Fruit fly (Drosophila melanogaster): ENCODE data around the gene PVRAP.

Gene PVRAP

DNA sequence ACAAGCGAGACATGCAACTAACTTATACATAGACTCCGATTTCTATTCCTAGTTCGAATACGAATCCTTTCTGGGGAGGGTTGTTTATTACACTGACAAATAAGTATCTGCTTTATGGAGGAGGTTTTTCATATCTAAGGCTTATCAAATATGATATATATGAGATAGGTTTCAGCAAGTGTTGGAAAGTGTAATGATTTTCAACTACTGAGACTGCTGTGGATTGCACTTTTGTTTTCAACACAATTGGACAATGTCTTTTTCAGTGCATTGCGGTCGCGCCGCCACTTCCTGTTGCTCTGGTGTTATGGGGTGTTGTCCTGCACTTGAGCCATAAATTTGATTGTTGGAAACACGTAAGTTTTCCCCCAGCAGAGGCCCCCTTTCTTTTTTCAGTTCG is 9.4 kb upstream of the PVRAP start (continued):
- no peak for TF ChIP-seq tio (GFP tag; optimal IDR thresholded peaks at IDR 0.05)
- peak; percentile 6 for TF ChIP-seq CG12769 (tag; optimal IDR thresholded peaks at IDR 0.05)
- TF ChIP-seq Six4 (GFP tag; optimal IDR thresholded peaks at IDR 0.05) = peak; percentile 52
- TF ChIP-seq CG7745 (tag; optimal IDR thresholded peaks at IDR 0.05) = no peak
- peak; percentile 14 for TF ChIP-seq PHDP (tag; optimal IDR thresholded peaks at IDR 0.05)
- TF ChIP-seq CG17328 (GFP tag; IDR thresholded peaks at IDR 0.05) = peak; percentile 63
- TF ChIP-seq CG10366 (GFP tag; IDR thresholded peaks at IDR 0.05) = 0 out of 2 replicates have a peak, but pooled peaks have one; percentile 12
- peak; percentile 62; the same call in 1 of the 2 replicates for TF ChIP-seq onecut (GFP tag; IDR thresholded peaks at IDR 0.05)
- peak; percentile 46 for TF ChIP-seq dmrt99B (tag; optimal IDR thresholded peaks at IDR 0.05)
- TF ChIP-seq CG4328 (GFP tag; optimal IDR thresholded peaks at IDR 0.05) = no peak
- TF ChIP-seq CG17359 (tag; optimal IDR thresholded peaks at IDR 0.05) = peak; percentile 33
- peak; percentile 40 for TF ChIP-seq CG13424 (tag; optimal IDR thresholded peaks at IDR 0.05)
- TF ChIP-seq chif (GFP tag; optimal IDR thresholded peaks at IDR 0.05) = peak; percentile 24 to 75
- no peak for TF ChIP-seq Aef1 (GFP tag; IDR thresholded peaks at IDR 0.05)
- TF ChIP-seq crc (GFP tag; optimal IDR thresholded peaks at IDR 0.05) = peak; percentile 12
- no peak for TF ChIP-seq pfk (GFP tag; optimal IDR thresholded peaks at IDR 0.05)
- no peak for TF ChIP-seq pb (GFP tag; optimal IDR thresholded peaks at IDR 0.05)
- no peak for TF ChIP-seq CG17912 (GFP tag; optimal IDR thresholded peaks at IDR 0.05)
- peak; percentile 22; the same call in 1 of the 2 replicates for TF ChIP-seq ssp (GFP tag; IDR thresholded peaks at IDR 0.05)
- TF ChIP-seq tap (tag; optimal IDR thresholded peaks at IDR 0.05) = peak; percentile 24
- peak; percentile 54; the same call in 1 of the 2 replicates for TF ChIP-seq CG4360 (GFP tag; IDR thresholded peaks at IDR 0.05)
- peak; percentile 25 for TF ChIP-seq gsb-n (tag; optimal IDR thresholded peaks at IDR 0.05)
- peak; percentile 0 for TF ChIP-seq CG8290 (GFP tag; optimal IDR thresholded peaks at IDR 0.05)
- no peak for TF ChIP-seq CG8290 (tag; optimal IDR thresholded peaks at IDR 0.05)
- peak; percentile 18 for TF ChIP-seq CG5180 (GFP tag; optimal IDR thresholded peaks at IDR 0.05)
- no peak for TF ChIP-seq Hr78 (GFP tag; optimal IDR thresholded peaks at IDR 0.05)
- TF ChIP-seq Optix (GFP tag; IDR thresholded peaks at IDR 0.05) = peak; percentile 68; the same call in 2 of the 3 replicates
- peak; percentile 27 for TF ChIP-seq Med (GFP tag)
- TF ChIP-seq CG4730 (GFP tag; IDR thresholded peaks at IDR 0.05) = 0 out of 2 replicates have a peak, but pooled peaks have one; percentile 17
- TF ChIP-seq CG6654 (GFP tag; optimal IDR thresholded peaks at IDR 0.05) = peak; percentile 18
- peak; percentile 83 for TF ChIP-seq CG2712 (tag; optimal IDR thresholded peaks at IDR 0.05)
- no peak for TF ChIP-seq sob (GFP tag; IDR thresholded peaks at IDR 0.05)
- TF ChIP-seq ftz-f1 (GFP tag; optimal IDR thresholded peaks at IDR 0.05) = no peak
- TF ChIP-seq chinmo (GFP tag; IDR thresholded peaks at IDR 0.05; ENCODE audit: partially characterized antibody) = no peak
- TF ChIP-seq Mad (GFP tag; optimal IDR thresholded peaks at IDR 0.05) = peak; percentile 7
- peak; percentile 30 for TF ChIP-seq ATbp (GFP tag; optimal IDR thresholded peaks at IDR 0.05)
- peak; percentile 37; the same call in 2 of the 3 replicates for TF ChIP-seq croc (GFP tag; conservative IDR thresholded peaks at IDR 0.05)
- TF ChIP-seq CG15269 (tag; optimal IDR thresholded peaks at IDR 0.05) = no peak
- peak; percentile 66 for TF ChIP-seq nerfin-1 (tag; optimal IDR thresholded peaks at IDR 0.05)
- no peak for TF ChIP-seq CG4282 (GFP tag; optimal IDR thresholded peaks at IDR 0.05)
- peak in 1 of 2 experiments; percentile 19 for TF ChIP-seq Hr51 (GFP tag; optimal IDR thresholded peaks at IDR 0.05)
- TF ChIP-seq CG10209 (GFP tag; optimal IDR thresholded peaks at IDR 0.05) = peak; percentile 52
- no peak for TF ChIP-seq CG31224 (GFP tag; IDR thresholded peaks at IDR 0.05)
- no peak for TF ChIP-seq E2f1 (GFP tag; IDR thresholded peaks at IDR 0.05)
- peak; percentile 50; the same call in 1 of the 2 replicates for TF ChIP-seq Gsc (GFP tag; IDR thresholded peaks at IDR 0.05)
- no peak for TF ChIP-seq pan (optimal IDR thresholded peaks at IDR 0.05)
- peak in 1 of 2 experiments; percentile 47 for TF ChIP-seq pan (GFP tag; optimal IDR thresholded peaks at IDR 0.05 in 1 of 2, IDR thresholded peaks at IDR 0.05 in 1 of 2)
- peak; percentile 21 for TF ChIP-seq HHEX (GFP tag; optimal IDR thresholded peaks at IDR 0.05)
- peak; percentile 40 for TF ChIP-seq Sox100B (GFP tag; optimal IDR thresholded peaks at IDR 0.05)
- no peak for TF ChIP-seq Nf-YB (GFP tag; optimal IDR thresholded peaks at IDR 0.05)

Measured in whole organism, embryonic.